Fruit fly (Drosophila melanogaster) whole organism, prepupa: ENCODE results near the gene Mettl3.

Source experiments
- CG11902 ChIP-seq: fragments of 200-800 bp; sonication (Bioruptor generic); optimal IDR thresholded peaks from 3 replicates; lab custom pipeline; 2016; ENCODE audit warnings: missing biosample characterization, missing genetic modification characterization
- CG15336 ChIP-seq: fragments of 200-800 bp; sonication (Bioruptor generic); IDR thresholded peaks from 2 replicates; pipeline ENCODE4 v1.3.6; 2022; ENCODE audit warnings: missing biosample characterization, missing genetic modification characterization
- CG8119 ChIP-seq: fragments of 200-800 bp; sonication (Bioruptor generic); IDR thresholded peaks from 3 replicates; pipeline ENCODE4 v1.3.6; 2022; ENCODE audit warnings: missing biosample characterization, missing genetic modification characterization
- Eip93F ChIP-seq: fragments of 200-800 bp; sonication (Bioruptor generic); optimal IDR thresholded peaks from 2 replicates; lab custom pipeline; 2016; ENCODE audit warnings: missing biosample characterization, mild to moderate bottlenecking, missing genetic modification characterization
- OdsH ChIP-seq: fragments of 200-800 bp; sonication (Bioruptor generic); optimal IDR thresholded peaks from 3 replicates; lab custom pipeline; 2016; ENCODE audit warnings: missing biosample characterization, missing genetic modification characterization
- dac ChIP-seq: fragments of 200-800 bp; sonication (Bioruptor generic); optimal IDR thresholded peaks from 2 replicates; lab custom pipeline; 2017; ENCODE audit warnings: missing biosample characterization, mild to moderate bottlenecking, missing genetic modification characterization
- esn ChIP-seq: fragments of 200-800 bp; sonication (Bioruptor generic); optimal IDR thresholded peaks from 2 replicates; lab custom pipeline; 2016; ENCODE audit warnings: missing biosample characterization, mild to moderate bottlenecking, missing genetic modification characterization, moderate library complexity
- lz ChIP-seq: fragments of 200-800 bp; sonication (Bioruptor generic); optimal IDR thresholded peaks from 3 replicates; lab custom pipeline; 2016; ENCODE audit warnings: missing biosample characterization, missing genetic modification characterization

dm6 chr3R:23994578-23994977 lies 37.4 kb upstream of the Mettl3 start:
- TF ChIP-seq esn (GFP tag; lab: Kevin White, UChicago) = no peak
- no peak for TF ChIP-seq dac (GFP tag; lab: Kevin White, UChicago)
- no peak for TF ChIP-seq CG8119 (GFP tag; lab: Robert Waterston, UW)
- no peak for TF ChIP-seq CG11902 (GFP tag; lab: Kevin White, UChicago)
- no peak for TF ChIP-seq CG15336 (GFP tag; lab: Robert Waterston, UW)
- TF ChIP-seq OdsH (GFP tag; lab: Kevin White, UChicago) = no peak
- TF ChIP-seq Eip93F = no peak
- TF ChIP-seq lz (GFP tag; lab: Kevin White, UChicago) = no peak
